Fruit fly (Drosophila melanogaster) whole organism, prepupa: Measurements from ENCODE around the gene tai.

ENCODE experiments used
- CG10631 ChIP-seq: fragments of 200-800 bp; sonication (Bioruptor generic); optimal IDR thresholded peaks from 2 replicates; lab custom pipeline; 2016; ENCODE audit warnings: missing biosample characterization, missing genetic modification characterization
- CG11294 ChIP-seq: fragments of 200-800 bp; sonication (Bioruptor generic); IDR thresholded peaks from 2 replicates; pipeline ENCODE4 v1.3.6; 2022; ENCODE audit warnings: missing biosample characterization, missing genetic modification characterization
- CG15336 ChIP-seq: fragments of 200-800 bp; sonication (Bioruptor generic); IDR thresholded peaks from 2 replicates; pipeline ENCODE4 v1.3.6; 2022; ENCODE audit warnings: missing biosample characterization, missing genetic modification characterization
- CG1621 ChIP-seq: fragments of 200-800 bp; sonication (Bioruptor generic); optimal IDR thresholded peaks from 3 replicates; lab custom pipeline; 2018; ENCODE audit warnings: missing biosample characterization, mild to moderate bottlenecking, missing genetic modification characterization
- CG16779 ChIP-seq: fragments of 200-800 bp; sonication (Bioruptor generic); optimal IDR thresholded peaks from 3 replicates; lab custom pipeline; 2017; ENCODE audit warnings: missing biosample characterization, mild to moderate bottlenecking, missing genetic modification characterization
- CG32006 ChIP-seq: fragments of 200-800 bp; sonication (Bioruptor generic); optimal IDR thresholded peaks from 3 replicates; lab custom pipeline; 2017; ENCODE audit warnings: missing biosample characterization, mild to moderate bottlenecking, missing genetic modification characterization
- CG3919 ChIP-seq: fragments of 200-800 bp; sonication (Bioruptor generic); optimal IDR thresholded peaks from 3 replicates; lab custom pipeline; 2016; ENCODE audit warnings: missing biosample characterization, missing genetic modification characterization
- CG6276 ChIP-seq: fragments of 200-800 bp; sonication (Bioruptor generic); optimal IDR thresholded peaks from 2 replicates; lab custom pipeline; 2017; ENCODE audit warnings: missing biosample characterization, mild to moderate bottlenecking, missing genetic modification characterization
- CG6792 ChIP-seq: fragments of 200-800 bp; sonication (Bioruptor generic); optimal IDR thresholded peaks from 3 replicates; lab custom pipeline; 2016; ENCODE audit warnings: missing biosample characterization, missing genetic modification characterization
- CG6808 ChIP-seq: fragments of 200-800 bp; sonication (Bioruptor generic); optimal IDR thresholded peaks from 3 replicates; lab custom pipeline; 2017; ENCODE audit warnings: missing biosample characterization, missing genetic modification characterization, mild to moderate bottlenecking, moderate library complexity, missing genetic modification reagents
- CG6854 ChIP-seq: fragments of 200-800 bp; sonication (Bioruptor generic); optimal IDR thresholded peaks from 2 replicates; lab custom pipeline; 2017; ENCODE audit warnings: missing biosample characterization, mild to moderate bottlenecking, missing genetic modification characterization
- CG7368 ChIP-seq: fragments of 200-800 bp; sonication (Bioruptor generic); optimal IDR thresholded peaks from 3 replicates; lab custom pipeline; 2016; ENCODE audit warnings: missing biosample characterization, missing genetic modification characterization
- CG8119 ChIP-seq: fragments of 200-800 bp; sonication (Bioruptor generic); IDR thresholded peaks from 3 replicates; pipeline ENCODE4 v1.3.6; 2022; ENCODE audit warnings: missing biosample characterization, missing genetic modification characterization
- CG8319 ChIP-seq: fragments of 200-800 bp; sonication (Bioruptor generic); optimal IDR thresholded peaks from 3 replicates; lab custom pipeline; 2016; ENCODE audit warnings: missing biosample characterization, missing genetic modification characterization
- CG8632 ChIP-seq: fragments of 200-800 bp; sonication (Bioruptor generic); optimal IDR thresholded peaks from 3 replicates; lab custom pipeline; 2016; ENCODE audit warnings: missing biosample characterization, missing genetic modification characterization
- CG9139 ChIP-seq: fragments of 200-800 bp; sonication (Bioruptor generic); optimal IDR thresholded peaks from 3 replicates; lab custom pipeline; 2017; ENCODE audit warnings: missing biosample characterization, mild to moderate bottlenecking, missing genetic modification characterization
- Eip78C ChIP-seq: fragments of 200-800 bp; sonication (Bioruptor generic); peaks from one replicate; lab custom pipeline; 2016; ENCODE audit warnings: missing biosample characterization, missing genetic modification characterization
- Eip93F ChIP-seq: fragments of 200-800 bp; sonication (Bioruptor generic); optimal IDR thresholded peaks from 2 replicates; lab custom pipeline; 2016; ENCODE audit warnings: missing biosample characterization, mild to moderate bottlenecking, missing genetic modification characterization
- Ets21C ChIP-seq: fragments of 200-800 bp; sonication (Bioruptor generic); optimal IDR thresholded peaks from 3 replicates; lab custom pipeline; 2016; ENCODE audit warnings: missing biosample characterization, missing genetic modification characterization
- Ets96B ChIP-seq: fragments of 200-800 bp; optimal IDR thresholded peaks from 2 replicates; lab custom pipeline; 2019; ENCODE audit warnings: missing biosample characterization, mild to moderate bottlenecking, missing genetic modification characterization, moderate library complexity
- Hr39 ChIP-seq: fragments of 200-800 bp; sonication (Bioruptor generic); optimal IDR thresholded peaks from 2 replicates; lab custom pipeline; 2016; ENCODE audit warnings: missing biosample characterization, missing genetic modification characterization
- Hr4 ChIP-seq: fragments of 200-800 bp; sonication (Bioruptor generic); optimal IDR thresholded peaks from 3 replicates; lab custom pipeline; 2016; ENCODE audit warnings: missing biosample characterization, missing genetic modification characterization
- Lpt ChIP-seq: fragments of 200-800 bp; sonication (Bioruptor generic); optimal IDR thresholded peaks from 3 replicates; lab custom pipeline; 2016; ENCODE audit warnings: missing biosample characterization, missing genetic modification characterization
- Met ChIP-seq: fragments of 200-800 bp; sonication (Bioruptor generic); optimal IDR thresholded peaks from 3 replicates; lab custom pipeline; 2016; ENCODE audit warnings: missing biosample characterization, missing genetic modification characterization
- OdsH ChIP-seq: fragments of 200-800 bp; sonication (Bioruptor generic); optimal IDR thresholded peaks from 3 replicates; lab custom pipeline; 2016; ENCODE audit warnings: missing biosample characterization, missing genetic modification characterization
- Sox15 ChIP-seq: fragments of 200-800 bp; sonication (Bioruptor generic); optimal IDR thresholded peaks from 3 replicates; lab custom pipeline; 2016; ENCODE audit warnings: missing biosample characterization, missing genetic modification characterization
- achi ChIP-seq: fragments of 200-800 bp; sonication (Bioruptor generic); optimal IDR thresholded peaks from 3 replicates; lab custom pipeline; 2016; ENCODE audit warnings: missing biosample characterization, missing genetic modification characterization
- cyc ChIP-seq: fragments of 200-800 bp; sonication (Bioruptor generic); optimal IDR thresholded peaks from 3 replicates; lab custom pipeline; 2016; ENCODE audit warnings: missing biosample characterization, missing genetic modification characterization
- dac ChIP-seq: fragments of 200-800 bp; sonication (Bioruptor generic); optimal IDR thresholded peaks from 2 replicates; lab custom pipeline; 2017; ENCODE audit warnings: missing biosample characterization, mild to moderate bottlenecking, missing genetic modification characterization
- dsx ChIP-seq: fragments of 200-800 bp; optimal IDR thresholded peaks from 3 replicates; lab custom pipeline; 2019; ENCODE audit warnings: missing biosample characterization, mild to moderate bottlenecking, missing genetic modification characterization, moderate library complexity; ENCODE audit not compliant: poor library complexity, severe bottlenecking
- eg ChIP-seq: fragments of 200-800 bp; sonication (Bioruptor generic); IDR thresholded peaks from 3 replicates; pipeline ENCODE4 v1.3.6; 2022; ENCODE audit warnings: missing biosample characterization, missing genetic modification characterization
- esn ChIP-seq: fragments of 200-800 bp; sonication (Bioruptor generic); optimal IDR thresholded peaks from 2 replicates; lab custom pipeline; 2016; ENCODE audit warnings: missing biosample characterization, mild to moderate bottlenecking, missing genetic modification characterization, moderate library complexity
- fd59A ChIP-seq: fragments of 200-800 bp; sonication (Bioruptor generic); optimal IDR thresholded peaks from 2 replicates; lab custom pipeline; 2017; ENCODE audit warnings: missing biosample characterization, mild to moderate bottlenecking, missing genetic modification characterization, missing genetic modification reagents
- fd85E ChIP-seq: fragments of 200-800 bp; sonication (Bioruptor generic); optimal IDR thresholded peaks from 3 replicates; lab custom pipeline; 2016; ENCODE audit warnings: missing biosample characterization, missing genetic modification characterization
- fkh ChIP-seq: fragments of 200-800 bp; sonication (Bioruptor generic); optimal IDR thresholded peaks from 3 replicates; lab custom pipeline; 2017; ENCODE audit warnings: missing biosample characterization, mild to moderate bottlenecking, missing genetic modification characterization, moderate library complexity
- pdm3 ChIP-seq: fragments of 200-800 bp; sonication (Bioruptor generic); optimal IDR thresholded peaks from 3 replicates; lab custom pipeline; 2016; ENCODE audit warnings: missing biosample characterization, missing genetic modification characterization
- spab ChIP-seq: fragments of 200-800 bp; sonication (Bioruptor generic); optimal IDR thresholded peaks from 2 replicates; lab custom pipeline; 2017; ENCODE audit warnings: missing biosample characterization, mild to moderate bottlenecking, missing genetic modification characterization, missing genetic modification reagents
- ss ChIP-seq, 2 experiments: fragments of 200-800 bp; sonication (Bioruptor generic); optimal IDR thresholded peaks; 2 replicates in 1 of 2; 3 replicates in 1 of 2; lab custom pipeline; 2017 to 2018; ENCODE audit warnings: mild to moderate bottlenecking in 2 of 2, missing biosample characterization in 2 of 2, missing genetic modification characterization in 2 of 2, moderate library complexity in 1 of 2
- topi ChIP-seq: fragments of 200-800 bp; sonication (Bioruptor generic); optimal IDR thresholded peaks from 3 replicates; lab custom pipeline; 2016; ENCODE audit warnings: missing biosample characterization, missing genetic modification characterization

tai gene

dm6 chr2L:9237212-9238031 is 70.8 kb downstream of the tai start (continued):
- TF ChIP-seq fd85E (GFP tag; lab: Kevin White, UChicago) (no peak), Hr4 (no peak), pdm3 (GFP tag; lab: Kevin White, UChicago) (no peak), eg (GFP tag; lab: Robert Waterston, UW) (no peak), CG8319 (GFP tag; lab: Kevin White, UChicago) (no peak), OdsH (GFP tag; lab: Kevin White, UChicago) (no peak), Ets96B (tag; lab: Kevin White, UChicago) (no peak), CG10631 (GFP tag; lab: Kevin White, UChicago) (no peak), CG3919 (no peak), Sox15 (GFP tag; lab: Kevin White, UChicago) (no peak), dac (no peak), dsx (GFP tag; lab: Kevin White, UChicago) (peak; percentile 6), CG6808 (no peak), cyc (no peak), Met (peak; percentile 47), CG6276 (no peak), Hr39 (GFP tag; lab: Kevin White, UChicago) (no peak), CG6854 (peak; percentile 35), CG15336 (GFP tag; lab: Robert Waterston, UW) (no peak), ss (GFP tag; optimal IDR thresholded peaks at IDR 0.05; lab: Kevin White, UChicago) (no peak), Eip93F (GFP tag; lab: Kevin White, UChicago) (peak; percentile 13), CG7368 (GFP tag; lab: Kevin White, UChicago) (no peak), esn (peak; percentile 4), topi (GFP tag; lab: Kevin White, UChicago) (no peak), CG32006 (GFP tag; lab: Kevin White, UChicago) (no peak), CG9139 (no peak), CG11294 (GFP tag; lab: Robert Waterston, UW) (no peak), spab (no peak)

dm6 chr2L:9244263-9244662 is 77.7 kb downstream of the tai start:
- TF ChIP-seq CG32006 (GFP tag; lab: Kevin White, UChicago) (no peak), OdsH (GFP tag; lab: Kevin White, UChicago) (no peak), CG15336 (GFP tag; lab: Robert Waterston, UW) (no peak), Ets96B (tag; lab: Kevin White, UChicago) (no peak), CG6854 (no peak), Hr39 (GFP tag; lab: Kevin White, UChicago) (no peak), CG8119 (GFP tag; lab: Robert Waterston, UW) (no peak), CG10631 (GFP tag; lab: Kevin White, UChicago) (no peak), fd85E (GFP tag; lab: Kevin White, UChicago) (no peak), Ets21C (no peak), Eip78C (GFP tag; lab: Kevin White, UChicago) (no peak), pdm3 (GFP tag; lab: Kevin White, UChicago) (no peak), CG6276 (no peak), CG8632 (no peak), CG16779 (tag; lab: Kevin White, UChicago) (no peak), Lpt (GFP tag; lab: Kevin White, UChicago) (no peak), esn (no peak), CG3919 (no peak), fd59A (no peak)

DNA sequence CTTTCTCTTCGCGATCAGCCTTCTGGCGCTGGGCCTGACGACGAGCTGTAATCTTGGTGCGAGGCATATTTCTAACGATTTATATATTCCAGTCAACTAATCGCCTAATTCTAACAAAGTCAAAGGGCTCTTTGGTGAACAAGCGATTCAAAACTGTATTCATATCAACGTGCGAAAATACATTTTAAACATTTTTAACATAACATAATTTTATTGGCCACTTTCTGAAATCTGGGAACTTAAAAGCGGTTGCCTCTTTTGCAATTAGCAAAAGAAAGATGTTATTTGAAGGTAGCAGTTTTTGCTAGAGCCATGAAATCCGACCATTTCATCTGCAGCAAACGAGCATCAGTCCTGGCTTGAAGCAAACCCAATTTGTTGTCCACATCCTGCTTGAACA is 84.4 kb downstream of the tai start, which contains the start of gene aust:
Gene aust (minus strand): TSS at position 101 of the 400 bp plus-strand sequence.
- TF ChIP-seq CG6792 (GFP tag; lab: Kevin White, UChicago) (no peak), dac (no peak), CG32006 (GFP tag; lab: Kevin White, UChicago) (no peak), Eip78C (GFP tag; lab: Kevin White, UChicago) (no peak), Lpt (GFP tag; lab: Kevin White, UChicago) (no peak), CG6808 (no peak), esn (no peak), Sox15 (GFP tag; lab: Kevin White, UChicago) (no peak), ss (GFP tag; optimal IDR thresholded peaks at IDR 0.05; lab: Kevin White, UChicago) (no peak), CG8319 (GFP tag; lab: Kevin White, UChicago) (no peak), eg (GFP tag; lab: Robert Waterston, UW) (no peak), Hr39 (GFP tag; lab: Kevin White, UChicago) (no peak), fkh (GFP tag; lab: Kevin White, UChicago) (no peak), CG3919 (no peak), CG8119 (GFP tag; lab: Robert Waterston, UW) (no peak), achi (GFP tag; lab: Kevin White, UChicago) (no peak), CG1621 (tag; lab: Kevin White, UChicago) (no peak)
